Worm (Caenorhabditis elegans) whole organism, late embryonic: Measurements from ENCODE around the gene sfxn-2.

Experiments used
- F13H6.1 ChIP-seq: sonication (generic microtip); optimal IDR thresholded peaks from 2 replicates; lab custom pipeline; 2016; ENCODE audit warnings: missing genetic modification characterization, missing compliant biosample characterization
- ceh-30 ChIP-seq: fragments of 150-350 bp; optimal IDR thresholded peaks from 2 replicates; lab custom pipeline; 2014; ENCODE audit warnings: missing biosample characterization, missing genetic modification characterization
- ceh-31 ChIP-seq: sonication (generic microtip); optimal IDR thresholded peaks from 2 replicates; lab custom pipeline; 2016; ENCODE audit warnings: missing genetic modification characterization, missing compliant biosample characterization
- ceh-45 ChIP-seq: fragments of 200-800 bp; sonication (Bioruptor generic); IDR thresholded peaks from 2 replicates; pipeline ENCODE4 v1.3.6; 2022; ENCODE audit warnings: missing genetic modification reagents, missing genetic modification characterization, missing compliant biosample characterization
- elt-2 ChIP-seq: sonication (generic microtip); optimal IDR thresholded peaks from 2 replicates; lab custom pipeline; 2016; ENCODE audit warnings: missing genetic modification reagents, missing genetic modification characterization, missing compliant biosample characterization
- ets-4 ChIP-seq: sonication (generic microtip); optimal IDR thresholded peaks from 2 replicates; lab custom pipeline; 2016; ENCODE audit warnings: missing genetic modification characterization, missing compliant biosample characterization
- fax-1 ChIP-seq: sonication (generic microtip); optimal IDR thresholded peaks from 2 replicates; lab custom pipeline; 2016; ENCODE audit warnings: missing genotype, missing genetic modification characterization, missing compliant biosample characterization
- hlh-6 ChIP-seq: sonication (generic microtip); optimal IDR thresholded peaks from 2 replicates; lab custom pipeline; 2016; ENCODE audit warnings: missing genotype, missing genetic modification characterization, missing compliant biosample characterization
- lim-6 ChIP-seq: sonication (generic microtip); optimal IDR thresholded peaks from 2 replicates; lab custom pipeline; 2016; ENCODE audit warnings: missing genetic modification characterization, missing compliant biosample characterization
- madf-2 ChIP-seq: sonication (generic microtip); optimal IDR thresholded peaks from 2 replicates; lab custom pipeline; 2017; ENCODE audit warnings: missing genetic modification characterization, missing compliant biosample characterization
- nfya-1 ChIP-seq: sonication (generic microtip); optimal IDR thresholded peaks from 2 replicates; lab custom pipeline; 2017; ENCODE audit warnings: missing genetic modification characterization, mild to moderate bottlenecking, missing compliant biosample characterization, antibody characterized with exemption, moderate library complexity
- odd-2 ChIP-seq: sonication (generic microtip); optimal IDR thresholded peaks from 2 replicates; lab custom pipeline; 2017; ENCODE audit warnings: antibody characterized with exemption, mild to moderate bottlenecking, missing genetic modification characterization, missing compliant biosample characterization
- pha-2 ChIP-seq: sonication (generic microtip); optimal IDR thresholded peaks from 2 replicates; lab custom pipeline; 2017; ENCODE audit warnings: mild to moderate bottlenecking, missing genetic modification characterization, missing compliant biosample characterization
- pha-4 ChIP-seq: fragments of 150-350 bp; optimal IDR thresholded peaks from 2 replicates; lab custom pipeline; 2018; ENCODE audit warnings: missing biosample characterization, missing genetic modification reagents, missing genetic modification characterization
- ref-2 ChIP-seq: sonication (generic microtip); optimal IDR thresholded peaks from 2 replicates; lab custom pipeline; 2016; ENCODE audit warnings: missing genetic modification characterization, missing compliant biosample characterization
- tbx-7 ChIP-seq: sonication (generic microtip); optimal IDR thresholded peaks from 2 replicates; lab custom pipeline; 2016; ENCODE audit warnings: missing genotype, missing genetic modification characterization, missing compliant biosample characterization
- zip-5 ChIP-seq: sonication (generic microtip); optimal IDR thresholded peaks from 2 replicates; lab custom pipeline; 2016; ENCODE audit warnings: missing genetic modification characterization, missing compliant biosample characterization

The sfxn-2 gene

ce11 chrX:7906430-7907014 is 51.6 kb downstream of the sfxn-2 start, which contains the start of gene C39D10.1:
TSS of gene C39D10.1 (plus strand) at chrX:7906964.
- TF ChIP-seq ceh-31, result no peak
- no peak for TF ChIP-seq lim-6
- no peak for TF ChIP-seq odd-2
- no peak for TF ChIP-seq ets-4
- TF ChIP-seq hlh-6, result no peak
- TF ChIP-seq ceh-45 (GFP tag; lab: Robert Waterston, UW), result no peak
- TF ChIP-seq fax-1 (tag; lab: Kevin White, UChicago), result no peak
- no peak for TF ChIP-seq F13H6.1
- TF ChIP-seq pha-2 (tag; lab: Kevin White, UChicago), result no peak
- TF ChIP-seq ceh-30 (tag; lab: Kevin White, UChicago), result no peak
- no peak for TF ChIP-seq zip-5 (tag; lab: Kevin White, UChicago)
- TF ChIP-seq tbx-7, result no peak
- TF ChIP-seq ref-2 (tag; lab: Kevin White, UChicago), result no peak
- no peak for TF ChIP-seq nfya-1
- TF ChIP-seq madf-2 (tag; lab: Kevin White, UChicago), result no peak
- no peak for TF ChIP-seq elt-2 (tag; lab: Kevin White, UChicago)
- no peak for TF ChIP-seq pha-4 (tag; lab: Kevin White, UChicago)
